Worm (Caenorhabditis elegans): Measurements from ENCODE around the gene sssh-1.

DNA sequence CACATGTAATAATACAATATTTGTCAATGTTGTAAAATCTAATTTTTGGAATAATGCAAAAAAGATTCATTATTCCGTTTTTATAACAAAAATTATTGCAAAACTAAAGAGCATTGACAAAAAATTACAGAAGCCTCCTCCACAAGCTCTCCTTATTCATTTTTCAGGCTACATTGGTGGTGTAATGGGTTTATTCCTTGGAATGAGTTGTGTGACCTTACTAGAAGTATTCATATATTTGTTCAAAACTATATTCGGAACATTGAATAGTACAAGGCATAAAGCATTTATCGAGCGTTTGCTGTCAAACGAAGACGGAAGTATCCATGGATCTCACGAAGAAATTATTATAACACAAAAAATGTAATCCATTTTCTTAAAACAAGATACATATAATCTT lies 23.9 kb upstream of the sssh-1 start:
- TF ChIP-seq ztf-25 (GFP tag; IDR thresholded peaks at IDR 0.05) (no peak), nfyb-1 (GFP tag; IDR thresholded peaks at IDR 0.05) (no peak), dox-1 (GFP tag; IDR thresholded peaks at IDR 0.05) (no peak)
